Worm (Caenorhabditis elegans) whole organism, L4/young adult: ENCODE results near the gene taf-3.

ENCODE experiments used
- W03F9.2 ChIP-seq: fragments of 150-350 bp; optimal IDR thresholded peaks from 2 replicates; lab custom pipeline; 2014; ENCODE audit warnings: missing biosample characterization, missing genetic modification characterization
- him-1 ChIP-seq: sonication (generic microtip); optimal IDR thresholded peaks from 2 replicates; lab custom pipeline; 2016; ENCODE audit warnings: missing genotype, missing genetic modification reagents, missing genetic modification characterization, missing compliant biosample characterization

- TF ChIP-seq him-1 (tag; lab: Kevin White, UChicago), result no peak
- TF ChIP-seq W03F9.2 (tag; lab: Kevin White, UChicago), result no peak
Measured at ce11 chrX:16339207-16339606, 7.0 kb downstream of the taf-3 start.
